Fruit fly (Drosophila melanogaster): Measurements from ENCODE around the gene gny.
A peak's percentile ranks its signal among the peaks of the same experiment; 100 is the strongest.

gny gene

dm6 chr2L:10339212-10339721 lies 40.6 kb upstream of the gny start, which contains the start of gene SamDC (continued):
- TF ChIP-seq Hmr (GFP tag; optimal IDR thresholded peaks at IDR 0.05) (peak; percentile 75), nmo (GFP tag; optimal IDR thresholded peaks at IDR 0.05) (peak; percentile 46), chn (GFP tag; optimal IDR thresholded peaks at IDR 0.05) (peak; percentile 10), lilli (GFP tag; optimal IDR thresholded peaks at IDR 0.05) (peak; percentile 52), Trl (optimal IDR thresholded peaks at IDR 0.05) (no peak), Trl (GFP tag; optimal IDR thresholded peaks at IDR 0.05) (peak; percentile 58), CG4360 (GFP tag; IDR thresholded peaks at IDR 0.05) (0 out of 2 replicates have a peak, but pooled peaks have one; percentile 31), exex (tag; optimal IDR thresholded peaks at IDR 0.05) (no peak), hb (GFP tag; IDR thresholded peaks at IDR 0.05; ENCODE audit: partially characterized antibody) (peak; percentile 73; the same call in 2 of the 3 replicates), Lhr (GFP tag; optimal IDR thresholded peaks at IDR 0.05) (peak; percentile 79), HmgZ (tag; optimal IDR thresholded peaks at IDR 0.05) (peak; percentile 59), slou (GFP tag; optimal IDR thresholded peaks at IDR 0.05) (no peak), CG7987 (GFP tag; optimal IDR thresholded peaks at IDR 0.05) (peak; percentile 21), HLHmδ (GFP tag; optimal IDR thresholded peaks at IDR 0.05) (peak; percentile 46), Atf6 (GFP tag; IDR thresholded peaks at IDR 0.05) (peak; percentile 46; the same call in 1 of the 2 replicates), E2f1 (GFP tag; IDR thresholded peaks at IDR 0.05) (no peak), CG11504 (tag; optimal IDR thresholded peaks at IDR 0.05) (peak; percentile 73), psq (GFP tag; optimal IDR thresholded peaks at IDR 0.05) (peak; percentile 38), Stat92E (GFP tag; optimal IDR thresholded peaks at IDR 0.05) (peak in 2 of 3 experiments; percentile 12 to 85), YL-1 (GFP tag; optimal IDR thresholded peaks at IDR 0.05) (peak; percentile 61), ewg (GFP tag; optimal IDR thresholded peaks at IDR 0.05) (no peak), Blimp-1 (GFP tag; optimal IDR thresholded peaks at IDR 0.05) (no peak), ci (GFP tag; IDR thresholded peaks at IDR 0.05) (peak; percentile 66; the same call in 2 of the 3 replicates), CG3281 (GFP tag; optimal IDR thresholded peaks at IDR 0.05) (peak; percentile 26), Ets65A (GFP tag) (peak; percentile 14), Sry-δ (GFP tag; optimal IDR thresholded peaks at IDR 0.05) (peak; percentile 92), wor (GFP tag; IDR thresholded peaks at IDR 0.05) (no peak), CG13775 (GFP tag; optimal IDR thresholded peaks at IDR 0.05) (peak; percentile 45), jing (GFP tag; optimal IDR thresholded peaks at IDR 0.05) (no peak), ash1 (GFP tag; optimal IDR thresholded peaks at IDR 0.05) (peak; percentile 16), cas (GFP tag; IDR thresholded peaks at IDR 0.05) (0 out of 2 replicates have a peak, but pooled peaks have one; percentile 13), CG7556 (GFP tag; optimal IDR thresholded peaks at IDR 0.05) (peak; percentile 21), kah (GFP tag; optimal IDR thresholded peaks at IDR 0.05) (no peak), az2 (GFP tag; optimal IDR thresholded peaks at IDR 0.05) (peak; percentile 53), Dbx (GFP tag; IDR thresholded peaks at IDR 0.05) (peak; percentile 73; the same call in 2 of the 3 replicates), eve (GFP tag; optimal IDR thresholded peaks at IDR 0.05) (peak in 1 of 2 experiments; percentile 7), CG2678 (tag; optimal IDR thresholded peaks at IDR 0.05) (peak; percentile 33), mirr (GFP tag; optimal IDR thresholded peaks at IDR 0.05) (peak; percentile 47), sug (tag; optimal IDR thresholded peaks at IDR 0.05) (peak; percentile 48), dpn (GFP tag; optimal IDR thresholded peaks at IDR 0.05) (peak; percentile 33 to 47), eyg (GFP tag; optimal IDR thresholded peaks at IDR 0.05) (peak; percentile 18), Sox102F (GFP tag; optimal IDR thresholded peaks at IDR 0.05) (peak; percentile 54), Rx (GFP tag; IDR thresholded peaks at IDR 0.05) (no peak), mam (GFP tag; optimal IDR thresholded peaks at IDR 0.05) (peak; percentile 54), Neu2 (GFP tag; optimal IDR thresholded peaks at IDR 0.05; ENCODE audit: borderline replicate concordance) (no peak), onecut (GFP tag; IDR thresholded peaks at IDR 0.05) (0 out of 2 replicates have a peak, but pooled peaks have one; percentile 26), CG12942 (GFP tag; optimal IDR thresholded peaks at IDR 0.05) (peak; percentile 4), CG4730 (GFP tag; IDR thresholded peaks at IDR 0.05) (no peak), CG4404 (GFP tag; IDR thresholded peaks at IDR 0.05) (no peak), crc (GFP tag; optimal IDR thresholded peaks at IDR 0.05) (no peak)
